Comparison of ENCODE assay signal across 3 fruit fly cellular contexts in genomic region chr3L:13223360-13224028, dm6.
TF ChIP-seq lines count a peak whose summit lies in the region.

No protein-coding gene starts in this region.

- no peak for TF ChIP-seq CTCF in whole organism, embryonic (GFP tag; optimal IDR thresholded peaks at IDR 0.05; lab: Kevin White, UChicago)

TF ChIP-seq in whole organism, embryonic, 481 proteins besides CTCF, POLR2A, EP300 and RAD21 (continues in another document):
- TF ChIP-seq CG11504 (tag; optimal IDR thresholded peaks at IDR 0.05; lab: Kevin White, UChicago) (peak; percentile 42), CG4424 (GFP tag; optimal IDR thresholded peaks at IDR 0.05; lab: Kevin White, UChicago) (peak; percentile 31), Meics (GFP tag; optimal IDR thresholded peaks at IDR 0.05; lab: Kevin White, UChicago) (peak; percentile 2), CG10267 (tag; optimal IDR thresholded peaks at IDR 0.05; lab: Kevin White, UChicago) (peak; percentile 31), CG32772 (GFP tag; IDR thresholded peaks at IDR 0.05; lab: Robert Waterston, UW) (no peak), Ptx1 (GFP tag; IDR thresholded peaks at IDR 0.05; lab: Robert Waterston, UW) (0 out of 2 replicates have a peak, but pooled peaks have one; percentile 10), gcm (GFP tag; optimal IDR thresholded peaks at IDR 0.05; lab: Kevin White, UChicago) (peak; percentile 1), Ssrp (tag; optimal IDR thresholded peaks at IDR 0.05; lab: Kevin White, UChicago) (peak; percentile 3), dmrt11E (tag; optimal IDR thresholded peaks at IDR 0.05; lab: Kevin White, UChicago) (peak; percentile 43), row (GFP tag; IDR thresholded peaks at IDR 0.05; lab: Robert Waterston, UW) (peak; percentile 44; the same call in 2 of the 3 replicates), CG12391 (tag; optimal IDR thresholded peaks at IDR 0.05; lab: Kevin White, UChicago) (peak; percentile 27), Fer3 (tag; optimal IDR thresholded peaks at IDR 0.05; lab: Kevin White, UChicago) (no peak), Fer1 (GFP tag; optimal IDR thresholded peaks at IDR 0.05; lab: Kevin White, UChicago) (no peak), CG8290 (GFP tag; optimal IDR thresholded peaks at IDR 0.05; lab: Kevin White, UChicago) (peak; percentile 5), CG8290 (tag; optimal IDR thresholded peaks at IDR 0.05; lab: Kevin White, UChicago) (no peak), lola (GFP tag; optimal IDR thresholded peaks at IDR 0.05; lab: Kevin White, UChicago) (peak in 1 of 3 experiments; percentile 23), grau (tag; optimal IDR thresholded peaks at IDR 0.05; lab: Kevin White, UChicago) (peak; percentile 18), Hmx (GFP tag; optimal IDR thresholded peaks at IDR 0.05; lab: Kevin White, UChicago) (no peak), CG31441 (GFP tag; IDR thresholded peaks at IDR 0.05; lab: Robert Waterston, UW) (peak; percentile 51; the same call in 1 of the 2 replicates), CG10979 (tag; optimal IDR thresholded peaks at IDR 0.05; lab: Kevin White, UChicago) (peak; percentile 10), wor (GFP tag; IDR thresholded peaks at IDR 0.05; lab: Robert Waterston, UW) (no peak), CG17829 (tag; optimal IDR thresholded peaks at IDR 0.05; lab: Kevin White, UChicago) (peak; percentile 25), Ravus (GFP tag; IDR thresholded peaks at IDR 0.05; lab: Robert Waterston, UW) (no peak), CG14710 (tag; optimal IDR thresholded peaks at IDR 0.05; lab: Kevin White, UChicago) (peak; percentile 17), NfI (GFP tag; optimal IDR thresholded peaks at IDR 0.05; lab: Kevin White, UChicago) (no peak), Sox102F (GFP tag; optimal IDR thresholded peaks at IDR 0.05; lab: Kevin White, UChicago) (peak; percentile 28), sens (GFP tag; lab: Kevin White, UChicago) (peak; percentile 80), gem (tag; optimal IDR thresholded peaks at IDR 0.05; lab: Kevin White, UChicago) (peak; percentile 51), CG6254 (GFP tag; optimal IDR thresholded peaks at IDR 0.05; lab: Kevin White, UChicago) (peak; percentile 11), CG18599 (GFP tag; optimal IDR thresholded peaks at IDR 0.05; lab: Kevin White, UChicago) (peak; percentile 12)

TF ChIP-seq in whole organism, prepupa, 60 proteins besides CTCF, POLR2A, EP300 and RAD21:
- TF ChIP-seq topi (GFP tag; optimal IDR thresholded peaks at IDR 0.05; lab: Kevin White, UChicago) (no peak), Eip78C (GFP tag; lab: Kevin White, UChicago) (peak; percentile 50), Lpt (GFP tag; optimal IDR thresholded peaks at IDR 0.05; lab: Kevin White, UChicago) (no peak), CG11902 (GFP tag; optimal IDR thresholded peaks at IDR 0.05; lab: Kevin White, UChicago) (no peak), fd59A (GFP tag; optimal IDR thresholded peaks at IDR 0.05; lab: Kevin White, UChicago) (no peak), svp (GFP tag; lab: Kevin White, UChicago) (peak; percentile 11), CG1621 (tag; optimal IDR thresholded peaks at IDR 0.05; lab: Kevin White, UChicago) (no peak), CG4318 (GFP tag; optimal IDR thresholded peaks at IDR 0.05; lab: Kevin White, UChicago) (peak; percentile 4), CG8119 (GFP tag; IDR thresholded peaks at IDR 0.05; lab: Robert Waterston, UW) (no peak), CG32006 (GFP tag; optimal IDR thresholded peaks at IDR 0.05; lab: Kevin White, UChicago) (peak; percentile 31), CG9139 (GFP tag; optimal IDR thresholded peaks at IDR 0.05; lab: Kevin White, UChicago) (no peak), esn (GFP tag; optimal IDR thresholded peaks at IDR 0.05; lab: Kevin White, UChicago) (no peak), Eip93F (GFP tag; optimal IDR thresholded peaks at IDR 0.05; lab: Kevin White, UChicago) (no peak), achi (GFP tag; optimal IDR thresholded peaks at IDR 0.05; lab: Kevin White, UChicago) (no peak), CG31627 (GFP tag; optimal IDR thresholded peaks at IDR 0.05; lab: Kevin White, UChicago) (no peak), fd85E (GFP tag; optimal IDR thresholded peaks at IDR 0.05; lab: Kevin White, UChicago) (no peak)

TF ChIP-seq in whole organism, pupa, 21 proteins besides CTCF, POLR2A, EP300 and RAD21:
- TF ChIP-seq CG14655 (GFP tag; optimal IDR thresholded peaks at IDR 0.05; lab: Kevin White, UChicago), result peak; percentile 3
- TF ChIP-seq CG13204 (GFP tag; optimal IDR thresholded peaks at IDR 0.05; lab: Kevin White, UChicago), result no peak

Comparison
In these comparisons a context has a peak if more than half of its experiments do, and no peak if none do; other contexts are left out.
1. Of the 7 proteins assayed by ChIP-seq in both whole organism, embryonic and whole organism, prepupa: peak only in whole organism, embryonic: Blimp-1 and Sox102F; only in whole organism, prepupa: none; in both: none; in neither: 5.